Worm (Caenorhabditis elegans) whole organism, mixed stage, embryonic: Measurements from ENCODE around the gene alr-1.

Source experiments
- ces-1 ChIP-seq: fragments of 150-350 bp; optimal IDR thresholded peaks from 2 replicates; lab custom pipeline; 2014; ENCODE audit warnings: missing biosample characterization, missing genetic modification reagents, missing genetic modification characterization
- elt-3 ChIP-seq: fragments of 150-350 bp; optimal IDR thresholded peaks from 2 replicates; lab custom pipeline; 2014; ENCODE audit warnings: missing biosample characterization, missing genetic modification characterization
- lin-13 ChIP-seq: fragments of 150-350 bp; optimal IDR thresholded peaks from 2 replicates; lab custom pipeline; 2014; ENCODE audit warnings: missing biosample characterization, missing genetic modification characterization
- lsy-2 ChIP-seq: fragments of 150-350 bp; optimal IDR thresholded peaks from 2 replicates; lab custom pipeline; 2014; ENCODE audit warnings: missing biosample characterization, missing genetic modification characterization
- mab-5 ChIP-seq: fragments of 150-350 bp; optimal IDR thresholded peaks from 2 replicates; lab custom pipeline; 2014; ENCODE audit warnings: missing biosample characterization, missing genetic modification characterization
- mep-1 ChIP-seq: fragments of 150-350 bp; optimal IDR thresholded peaks from 2 replicates; lab custom pipeline; 2017; ENCODE audit warnings: missing biosample characterization, missing genetic modification reagents, missing genetic modification characterization, inconsistent platforms
- mls-2 ChIP-seq: sonication (generic microtip); optimal IDR thresholded peaks from 2 replicates; lab custom pipeline; 2016; ENCODE audit warnings: mild to moderate bottlenecking, missing genetic modification characterization, moderate library complexity, missing compliant biosample characterization
- pha-4 ChIP-seq: fragments of 150-350 bp; optimal IDR thresholded peaks from 2 replicates; lab custom pipeline; 2018; ENCODE audit warnings: missing biosample characterization, missing genetic modification reagents, missing genetic modification characterization
- unc-39 ChIP-seq: fragments of 150-350 bp; optimal IDR thresholded peaks from 2 replicates; lab custom pipeline; 2014; ENCODE audit warnings: missing biosample characterization, missing genetic modification characterization
- ztf-11 ChIP-seq: fragments of 150-350 bp; optimal IDR thresholded peaks from 2 replicates; lab custom pipeline; 2014; ENCODE audit warnings: missing biosample characterization, missing genetic modification characterization

ce11 chrX:11114420-11114819 is 11.0 kb downstream of the alr-1 start:
- no peak for TF ChIP-seq ces-1 (GFP tag; lab: Kevin White, UChicago)
- TF ChIP-seq lin-13 (tag; lab: Kevin White, UChicago) = no peak
- TF ChIP-seq elt-3 = no peak
- no peak for TF ChIP-seq mep-1 (tag; lab: Kevin White, UChicago)
- TF ChIP-seq lsy-2 (tag; lab: Kevin White, UChicago) = no peak
- no peak for TF ChIP-seq unc-39 (tag; lab: Kevin White, UChicago)
- TF ChIP-seq mls-2 (tag; lab: Kevin White, UChicago) = no peak
- TF ChIP-seq ztf-11 (tag; lab: Kevin White, UChicago) = no peak
- no peak for TF ChIP-seq mab-5
- TF ChIP-seq pha-4 (tag; lab: Kevin White, UChicago) = no peak
